Worm (Caenorhabditis elegans) whole organism, L1 larva: Measurements from ENCODE around the gene szy-4.

Experiments
- F16B12.6 ChIP-seq: fragments of 150-350 bp; optimal IDR thresholded peaks from 2 replicates; lab custom pipeline; 2014; ENCODE audit warnings: missing biosample characterization, missing genetic modification characterization
- Y116A8C.19 ChIP-seq: sonication (generic microtip); optimal IDR thresholded peaks from 2 replicates; lab custom pipeline; 2016; ENCODE audit warnings: missing compliant biosample characterization, missing genetic modification characterization, borderline replicate concordance
- aha-1 ChIP-seq: fragments of 150-350 bp; optimal IDR thresholded peaks from 2 replicates; lab custom pipeline; 2014; ENCODE audit warnings: missing biosample characterization, missing genetic modification characterization
- alr-1 ChIP-seq: fragments of 200-800 bp; sonication (Bioruptor generic); optimal IDR thresholded peaks from 2 replicates; lab custom pipeline; 2018; ENCODE audit warnings: borderline replicate concordance, mild to moderate bottlenecking, missing genetic modification characterization, missing compliant biosample characterization
- aly-2 ChIP-seq: fragments of 150-350 bp; optimal IDR thresholded peaks from 2 replicates; lab custom pipeline; 2014; ENCODE audit warnings: missing biosample characterization, missing genetic modification characterization
- blmp-1 ChIP-seq: fragments of 150-350 bp; optimal IDR thresholded peaks from 2 replicates; lab custom pipeline; 2014; ENCODE audit warnings: missing biosample characterization, missing genetic modification characterization
- ceh-63 ChIP-seq: fragments of 200-800 bp; sonication (Bioruptor generic); optimal IDR thresholded peaks from 2 replicates; lab custom pipeline; 2018; ENCODE audit warnings: mild to moderate bottlenecking, missing genetic modification characterization, missing compliant biosample characterization
- ceh-82 ChIP-seq, 3 experiments: fragments of 150-350 bp in 1 of 3; sonication (generic microtip) in 2 of 3; optimal IDR thresholded peaks; 2 replicates each; lab custom pipeline; 2014 to 2017; ENCODE audit warnings: missing biosample characterization in 3 of 3, missing genetic modification characterization in 3 of 3
- ceh-88 ChIP-seq: fragments of 200-800 bp; sonication (Bioruptor generic); IDR thresholded peaks from 2 replicates; pipeline ENCODE4 v1.3.6; 2022; ENCODE audit warnings: missing genetic modification characterization, missing compliant biosample characterization
- ceh-90 ChIP-seq: sonication (generic microtip); optimal IDR thresholded peaks from 2 replicates; lab custom pipeline; 2016; ENCODE audit warnings: missing genetic modification characterization, missing compliant biosample characterization
- ces-1 ChIP-seq: fragments of 150-350 bp; optimal IDR thresholded peaks from 2 replicates; lab custom pipeline; 2014; ENCODE audit warnings: missing biosample characterization, missing genetic modification reagents, missing genetic modification characterization
- dpl-1 ChIP-seq, 3 experiments: fragments of 150-350 bp in 2 of 3; sonication (generic microtip) in 1 of 3; optimal IDR thresholded peaks; 2 replicates each; lab custom pipeline; 2014 to 2017; ENCODE audit warnings: missing biosample characterization in 3 of 3, missing genetic modification characterization in 3 of 3, missing genetic modification reagents in 3 of 3
- efl-1 ChIP-seq, 4 experiments: fragments of 150-350 bp; optimal IDR thresholded peaks in 3 of 4; peaks in 1 of 4; 1 replicate in 1 of 4; 2 replicates in 3 of 4; lab custom pipeline; 2014; ENCODE audit warnings: missing biosample characterization in 2 of 4, missing genetic modification characterization in 2 of 4, missing genetic modification reagents in 2 of 4
- egl-13 ChIP-seq: sonication (generic microtip); optimal IDR thresholded peaks from 2 replicates; lab custom pipeline; 2016; ENCODE audit warnings: missing genotype, missing genetic modification reagents, missing genetic modification characterization, missing compliant biosample characterization
- egl-27 ChIP-seq, 2 experiments: fragments of 150-350 bp in 1 of 2; sonication (generic microtip); optimal IDR thresholded peaks; 3 replicates each; lab custom pipeline; 2017 to 2018; ENCODE audit warnings: missing biosample characterization in 2 of 2, missing genetic modification characterization in 2 of 2, missing genetic modification reagents in 2 of 2
- elt-2 ChIP-seq: sonication (generic microtip); optimal IDR thresholded peaks from 2 replicates; lab custom pipeline; 2016; ENCODE audit warnings: missing genetic modification characterization, mild to moderate bottlenecking, inconsistent platforms, missing compliant biosample characterization, missing genetic modification reagents
- elt-3 ChIP-seq, 6 experiments: fragments of 150-350 bp in 1 of 6; sonication (generic microtip); optimal IDR thresholded peaks; 2 replicates each; lab custom pipeline; 2017 to 2018; ENCODE audit warnings: missing biosample characterization in 6 of 6, missing genetic modification characterization in 6 of 6, inconsistent platforms in 1 of 6
- fkh-4 ChIP-seq: sonication (generic microtip); optimal IDR thresholded peaks from 2 replicates; lab custom pipeline; 2016; ENCODE audit warnings: missing compliant biosample characterization, missing genetic modification characterization, borderline replicate concordance
- hpl-2 ChIP-seq: fragments of 150-350 bp; optimal IDR thresholded peaks from 2 replicates; lab custom pipeline; 2014; ENCODE audit warnings: missing biosample characterization, missing genetic modification reagents, missing genetic modification characterization
- isw-1 ChIP-seq: fragments of 200-800 bp; sonication (Bioruptor generic); IDR thresholded peaks from 2 replicates; pipeline ENCODE4 v1.3.6; 2022; ENCODE audit warnings: missing genetic modification characterization, missing compliant biosample characterization
- lin-13 ChIP-seq: fragments of 150-350 bp; optimal IDR thresholded peaks from 2 replicates; lab custom pipeline; 2014; ENCODE audit warnings: missing biosample characterization, missing genetic modification reagents, missing genetic modification characterization
- lin-15B ChIP-seq: fragments of 150-350 bp; sonication (generic microtip); optimal IDR thresholded peaks from 3 replicates; lab custom pipeline; 2014; ENCODE audit warnings: missing biosample characterization, missing genetic modification characterization
- lin-35 ChIP-seq, 2 experiments: fragments of 150-350 bp; optimal IDR thresholded peaks; 2 replicates each; lab custom pipeline; 2014; ENCODE audit warnings: missing biosample characterization in 2 of 2, missing genetic modification characterization in 2 of 2, missing genetic modification reagents in 2 of 2
- lin-39 ChIP-seq: fragments of 150-350 bp; optimal IDR thresholded peaks from 2 replicates; lab custom pipeline; 2014; ENCODE audit warnings: missing biosample characterization, missing genetic modification reagents, missing genetic modification characterization
- lsy-2 ChIP-seq, 2 experiments: fragments of 150-350 bp; optimal IDR thresholded peaks; 2 replicates each; lab custom pipeline; 2014; ENCODE audit warnings: missing biosample characterization in 2 of 2, missing genetic modification characterization in 2 of 2
- mab-9 ChIP-seq: fragments of 200-800 bp; sonication (Bioruptor generic); IDR thresholded peaks from 2 replicates; pipeline ENCODE4 v1.3.6; 2022; ENCODE audit warnings: missing genetic modification reagents, missing genetic modification characterization, missing compliant biosample characterization
- mdl-1 ChIP-seq, 2 experiments: fragments of 150-350 bp; optimal IDR thresholded peaks; 2 replicates each; lab custom pipeline; 2014 to 2017; ENCODE audit warnings: missing biosample characterization in 2 of 2, missing genetic modification characterization in 2 of 2, inconsistent platforms in 1 of 2
- mep-1 ChIP-seq: fragments of 150-350 bp; optimal IDR thresholded peaks from 2 replicates; lab custom pipeline; 2014; ENCODE audit warnings: missing biosample characterization, missing genetic modification characterization
- nhr-11 ChIP-seq: fragments of 150-350 bp; optimal IDR thresholded peaks from 2 replicates; lab custom pipeline; 2014; ENCODE audit warnings: missing biosample characterization, missing genetic modification characterization
- nhr-19 ChIP-seq: fragments of 200-800 bp; sonication (Bioruptor generic); conservative IDR thresholded peaks from 2 replicates; pipeline ENCODE4 v1.3.6; 2022; ENCODE audit warnings: missing genetic modification characterization, missing compliant biosample characterization
- nhr-237 ChIP-seq: fragments of 150-350 bp; optimal IDR thresholded peaks from 2 replicates; lab custom pipeline; 2014; ENCODE audit warnings: missing biosample characterization, missing genetic modification characterization
- nhr-47 ChIP-seq: sonication (generic microtip); optimal IDR thresholded peaks from 2 replicates; lab custom pipeline; 2016; ENCODE audit warnings: mild to moderate bottlenecking, missing genetic modification characterization, moderate library complexity, missing compliant biosample characterization
- nhr-77 ChIP-seq: fragments of 150-350 bp; optimal IDR thresholded peaks from 2 replicates; lab custom pipeline; 2014; ENCODE audit warnings: missing biosample characterization, missing genetic modification characterization
- nhr-90 ChIP-seq: sonication (generic microtip); optimal IDR thresholded peaks from 2 replicates; lab custom pipeline; 2016; ENCODE audit warnings: mild to moderate bottlenecking, missing genetic modification characterization, missing compliant biosample characterization; ENCODE audit not compliant: poor library complexity
- pax-3 ChIP-seq: fragments of 200-800 bp; sonication (Bioruptor generic); optimal IDR thresholded peaks from 2 replicates; lab custom pipeline; 2018; ENCODE audit warnings: mild to moderate bottlenecking, missing genetic modification characterization, moderate library complexity, missing compliant biosample characterization
- pqm-1 ChIP-seq: sonication (generic microtip); optimal IDR thresholded peaks from 3 replicates; lab custom pipeline; 2017; ENCODE audit warnings: missing biosample characterization, missing genetic modification characterization
- skn-1 ChIP-seq: fragments of 150-350 bp; optimal IDR thresholded peaks from 2 replicates; lab custom pipeline; 2014; ENCODE audit warnings: missing biosample characterization, missing genetic modification characterization
- snu-23 ChIP-seq: sonication (generic microtip); optimal IDR thresholded peaks from 2 replicates; lab custom pipeline; 2016; ENCODE audit warnings: missing genetic modification characterization, missing compliant biosample characterization
- sox-4 ChIP-seq: sonication (generic microtip); optimal IDR thresholded peaks from 2 replicates; lab custom pipeline; 2016; ENCODE audit warnings: missing genetic modification characterization, missing compliant biosample characterization
- sup-37 ChIP-seq: fragments of 200-800 bp; sonication (Bioruptor generic); optimal IDR thresholded peaks from 2 replicates; lab custom pipeline; 2018; ENCODE audit warnings: mild to moderate bottlenecking, missing genetic modification characterization, missing compliant biosample characterization
- unc-98 ChIP-seq: fragments of 200-800 bp; sonication (Bioruptor generic); IDR thresholded peaks from 2 replicates; pipeline ENCODE4 v1.3.6; 2022; ENCODE audit warnings: missing genetic modification characterization, missing compliant biosample characterization
- ztf-11 ChIP-seq, 2 experiments: sonication (generic microtip); optimal IDR thresholded peaks; 2 replicates each; lab custom pipeline; 2016 to 2017; ENCODE audit warnings: missing genetic modification characterization in 2 of 2, missing biosample characterization in 1 of 2, missing compliant biosample characterization in 1 of 2
- ztf-4 ChIP-seq: fragments of 150-350 bp; optimal IDR thresholded peaks from 2 replicates; lab custom pipeline; 2014; ENCODE audit warnings: missing biosample characterization, missing genetic modification characterization

Gene szy-4

DNA sequence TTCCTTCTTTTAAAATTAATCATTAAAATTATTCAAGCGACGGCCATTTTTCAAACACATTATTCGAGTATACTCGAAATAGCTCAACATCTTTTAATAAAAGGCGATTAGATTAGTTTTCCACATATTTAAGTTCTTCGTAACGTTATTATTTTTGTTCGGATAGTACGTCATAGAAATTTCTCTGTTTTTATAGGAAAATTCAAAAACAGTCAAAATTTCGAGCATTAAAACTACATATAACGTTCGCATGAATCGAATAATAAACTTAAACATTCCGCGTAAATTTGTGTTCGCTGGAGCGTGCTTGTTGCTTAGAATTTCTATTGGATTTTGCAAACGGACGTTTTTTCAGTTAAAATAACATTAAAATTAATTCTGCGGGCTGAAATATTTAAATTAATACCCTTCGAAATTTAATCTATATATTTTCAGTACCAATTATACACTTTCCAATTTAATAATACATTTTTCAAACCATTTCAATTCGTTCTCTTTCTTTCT, 46.8 kb downstream of the szy-4 start, which contains the start of gene blos-4:
TSS of gene blos-4 (plus strand) at position 51 of the 504 bp plus-strand sequence.
- TF ChIP-seq nhr-11 (no peak), elt-3 (tag; optimal IDR thresholded peaks at IDR 0.05; lab: Kevin White, UChicago) (no peak), blmp-1 (tag; lab: Kevin White, UChicago) (peak; percentile 1), lsy-2 (tag; optimal IDR thresholded peaks at IDR 0.05; lab: Kevin White, UChicago) (peak in 1 of 2 experiments; percentile 30), lin-35 (GFP tag; optimal IDR thresholded peaks at IDR 0.05; lab: Kevin White, UChicago) (peak; percentile 37 to 90), lin-39 (no peak), F16B12.6 (no peak), pqm-1 (tag; lab: Kevin White, UChicago) (no peak), ceh-88 (GFP tag; lab: Robert Waterston, UW) (no peak), ztf-4 (no peak), aha-1 (tag; lab: Kevin White, UChicago) (no peak), skn-1 (tag; lab: Kevin White, UChicago) (no peak), efl-1 (optimal IDR thresholded peaks at IDR 0.05; lab: Kevin White, UChicago) (peak in 1 of 2 experiments; percentile 71), efl-1 (GFP tag; optimal IDR thresholded peaks at IDR 0.05 in 1 of 2; lab: Kevin White, UChicago) (peak; percentile 78 to 97), ztf-11 (tag; optimal IDR thresholded peaks at IDR 0.05; lab: Kevin White, UChicago) (no peak), ceh-63 (no peak), pax-3 (tag; lab: Kevin White, UChicago) (no peak), sox-4 (no peak), elt-2 (tag; lab: Kevin White, UChicago) (no peak), snu-23 (GFP tag; lab: Kevin White, UChicago) (no peak), unc-98 (GFP tag; lab: Robert Waterston, UW) (no peak), lin-13 (GFP tag; lab: Kevin White, UChicago) (no peak), dpl-1 (GFP tag; optimal IDR thresholded peaks at IDR 0.05; lab: Kevin White, UChicago) (peak; percentile 19 to 80 (median 67)), ces-1 (GFP tag; lab: Kevin White, UChicago) (no peak), ceh-90 (no peak), lin-15B (tag; lab: Kevin White, UChicago) (no peak), mab-9 (no peak), isw-1 (GFP tag; lab: Robert Waterston, UW) (no peak)

DNA sequence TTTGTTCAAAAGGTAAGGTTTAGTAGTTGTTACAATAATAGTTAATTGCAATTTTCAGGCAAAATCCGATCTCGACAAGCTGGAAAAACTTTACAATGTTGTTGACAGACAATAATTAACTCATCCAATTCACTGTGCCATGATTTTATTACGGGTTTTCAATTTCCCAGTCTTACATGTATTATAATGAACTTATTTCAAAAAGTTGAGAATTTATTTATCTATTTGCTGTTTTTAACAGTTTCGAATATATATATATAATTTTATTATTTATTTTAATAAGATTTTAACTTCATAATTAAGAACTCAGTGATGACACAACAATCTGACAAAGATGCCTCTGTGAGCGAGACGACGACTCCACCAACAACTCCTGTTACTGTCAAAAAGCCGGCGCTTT, 47.6 kb downstream of the szy-4 start, which contains the start of gene lelo-1:
TSS of gene lelo-1 (plus strand) at position 301 of the 400 bp plus-strand sequence.
- TF ChIP-seq efl-1 (optimal IDR thresholded peaks at IDR 0.05; lab: Kevin White, UChicago) (no peak), efl-1 (GFP tag; optimal IDR thresholded peaks at IDR 0.05 in 1 of 2; lab: Kevin White, UChicago) (peak in 1 of 2 experiments; percentile 30), aly-2 (no peak)

DNA sequence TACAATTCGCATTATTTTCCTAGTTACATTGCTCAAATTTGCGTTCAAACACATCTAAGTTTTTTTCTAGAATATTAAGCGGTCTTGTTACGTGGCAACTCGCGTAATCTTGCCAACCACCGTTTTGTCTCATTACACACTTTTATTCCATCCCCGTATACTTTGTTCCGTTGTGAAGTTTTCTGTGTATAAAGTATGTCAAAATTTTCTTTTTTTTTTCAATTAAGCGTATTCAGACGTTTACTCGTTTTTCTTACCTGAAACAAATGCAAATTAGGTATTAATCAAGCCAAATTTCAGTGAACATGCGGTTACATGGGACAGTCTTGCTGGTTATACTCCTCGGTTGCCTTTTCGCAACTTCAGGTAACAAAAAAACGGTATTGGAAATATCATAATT, 48.5 kb downstream of the szy-4 start, which contains the start of gene T24H7.2:
TSS of gene T24H7.2 (plus strand) at position 301 of the 400 bp plus-strand sequence.
- no peak for TF ChIP-seq fkh-4 (tag; lab: Kevin White, UChicago)
- TF ChIP-seq nhr-47 (tag; lab: Kevin White, UChicago), result no peak
- TF ChIP-seq nhr-19 (GFP tag; lab: Robert Waterston, UW), result no peak
- no peak for TF ChIP-seq nhr-90 (tag; lab: Kevin White, UChicago)

DNA sequence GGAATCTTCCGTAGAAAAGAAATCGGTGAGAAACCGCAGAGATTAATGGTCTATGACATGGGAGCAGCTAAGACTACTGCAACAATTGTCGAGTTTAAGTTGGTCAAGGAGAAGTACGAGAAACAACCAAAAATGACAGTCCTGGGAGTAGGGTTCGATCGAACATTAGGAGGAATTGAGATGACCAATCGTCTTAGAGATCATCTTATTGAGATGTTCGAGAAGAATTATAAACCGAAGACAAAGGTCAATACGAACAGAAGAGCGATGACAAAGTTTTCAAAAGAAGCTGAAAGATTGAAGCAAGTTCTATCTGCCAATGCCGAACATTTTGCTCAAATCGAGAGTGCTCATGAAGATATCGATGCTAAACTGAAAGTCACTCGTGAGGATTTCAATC, 49.5 kb downstream of the szy-4 start:
- no peak for TF ChIP-seq efl-1 (optimal IDR thresholded peaks at IDR 0.05; lab: Kevin White, UChicago)
- peak in 1 of 2 experiments; percentile 56 for TF ChIP-seq efl-1 (GFP tag; optimal IDR thresholded peaks at IDR 0.05 in 1 of 2; lab: Kevin White, UChicago)
- TF ChIP-seq alr-1 (tag; lab: Kevin White, UChicago), result no peak
- TF ChIP-seq, all 84 proteins: peak for 1

DNA sequence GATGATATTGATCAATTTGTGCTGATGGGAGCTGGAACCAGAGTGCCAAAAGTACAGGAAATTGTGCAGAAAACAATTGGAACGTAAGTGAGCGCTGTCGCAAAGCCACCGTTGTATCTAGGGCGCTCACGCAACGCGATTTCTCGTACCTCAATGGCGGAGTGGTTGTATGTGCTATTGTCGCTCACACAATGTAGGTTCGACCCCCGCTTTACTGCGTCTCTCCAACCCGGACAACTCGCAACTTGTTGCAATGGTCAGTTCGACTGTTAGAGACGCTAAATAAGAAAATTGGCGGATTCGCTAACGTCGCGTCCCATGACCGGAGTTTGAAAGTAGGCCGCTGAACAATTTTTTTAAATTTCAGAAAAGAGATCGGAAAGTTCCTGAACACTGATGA, 50.0 kb downstream of the szy-4 start:
- peak; percentile 8 to 60 for TF ChIP-seq lsy-2 (tag; optimal IDR thresholded peaks at IDR 0.05; lab: Kevin White, UChicago)
- TF ChIP-seq nhr-19 (GFP tag; lab: Robert Waterston, UW), result peak; percentile 57
- no peak for TF ChIP-seq hpl-2 (GFP tag; lab: Kevin White, UChicago)
- peak; percentile 71 for TF ChIP-seq mep-1 (tag; lab: Kevin White, UChicago)
- no peak for TF ChIP-seq sup-37 (GFP tag; lab: Kevin White, UChicago)
- TF ChIP-seq unc-98 (GFP tag; lab: Robert Waterston, UW), result no peak
- TF ChIP-seq nhr-237 (tag; lab: Kevin White, UChicago), result no peak
- no peak for TF ChIP-seq ceh-63
- no peak for TF ChIP-seq blmp-1 (tag; lab: Kevin White, UChicago)
- no peak for TF ChIP-seq Y116A8C.19
- TF ChIP-seq egl-13 (tag; lab: Kevin White, UChicago), result no peak
- no peak for TF ChIP-seq lin-15B (tag; lab: Kevin White, UChicago)
- TF ChIP-seq egl-27 (tag; optimal IDR thresholded peaks at IDR 0.05; lab: Kevin White, UChicago), result no peak
- peak in 1 of 2 experiments; percentile 49 for TF ChIP-seq mdl-1 (tag; optimal IDR thresholded peaks at IDR 0.05; lab: Kevin White, UChicago)
- peak; percentile 47 for TF ChIP-seq nhr-77 (tag; lab: Kevin White, UChicago)
- TF ChIP-seq ceh-82 (tag; optimal IDR thresholded peaks at IDR 0.05; lab: Kevin White, UChicago), result peak; percentile 4 to 36 (median 20)
